Fruit fly (Drosophila melanogaster): ENCODE results near the gene CG42570.

The CG42570 gene

dm6 chr3L:15672800-15673199 lies 44.8 kb upstream of the CG42570 start (continued):
- TF ChIP-seq ERR (GFP tag; optimal IDR thresholded peaks at IDR 0.05) (no peak), CG30431 (GFP tag; optimal IDR thresholded peaks at IDR 0.05) (peak; percentile 25), klu (GFP tag; IDR thresholded peaks at IDR 0.05) (no peak), kni (GFP tag; optimal IDR thresholded peaks at IDR 0.05) (no peak), CG9609 (GFP tag; optimal IDR thresholded peaks at IDR 0.05) (no peak), ci (GFP tag; IDR thresholded peaks at IDR 0.05) (no peak), emc (GFP tag; optimal IDR thresholded peaks at IDR 0.05) (no peak), Doc2 (GFP tag; IDR thresholded peaks at IDR 0.05) (no peak), zf30C (GFP tag; optimal IDR thresholded peaks at IDR 0.05) (peak; percentile 19), dysf (GFP tag; IDR thresholded peaks at IDR 0.05) (no peak), CG14050 (GFP tag; IDR thresholded peaks at IDR 0.05) (no peak), caup (GFP tag; optimal IDR thresholded peaks at IDR 0.05; ENCODE audit: severe bottlenecking) (no peak), C15 (GFP tag; IDR thresholded peaks at IDR 0.05) (no peak), CHES-1-like (GFP tag; optimal IDR thresholded peaks at IDR 0.05) (no peak), CG8765 (GFP tag; IDR thresholded peaks at IDR 0.05) (no peak), Nf-YC (tag; optimal IDR thresholded peaks at IDR 0.05) (no peak), CG12391 (tag; optimal IDR thresholded peaks at IDR 0.05) (peak; percentile 54), CG4282 (GFP tag; optimal IDR thresholded peaks at IDR 0.05) (no peak), her (GFP tag; optimal IDR thresholded peaks at IDR 0.05) (no peak), Hr3 (GFP tag; optimal IDR thresholded peaks at IDR 0.05) (no peak), nerfin-1 (tag; optimal IDR thresholded peaks at IDR 0.05) (no peak), Fer2 (tag; optimal IDR thresholded peaks at IDR 0.05) (no peak), ATbp (GFP tag; optimal IDR thresholded peaks at IDR 0.05) (no peak), CG12104 (GFP tag; optimal IDR thresholded peaks at IDR 0.05) (peak; percentile 5), lab (GFP tag; optimal IDR thresholded peaks at IDR 0.05) (no peak), bigmax (GFP tag; optimal IDR thresholded peaks at IDR 0.05) (no peak), CG7372 (GFP tag; IDR thresholded peaks at IDR 0.05) (no peak), CG17829 (tag; optimal IDR thresholded peaks at IDR 0.05) (peak; percentile 61), sd (tag; optimal IDR thresholded peaks at IDR 0.05) (no peak), fd64A (GFP tag; optimal IDR thresholded peaks at IDR 0.05) (no peak), vfl (GFP tag; optimal IDR thresholded peaks at IDR 0.05) (no peak), ap (GFP tag; IDR thresholded peaks at IDR 0.05) (no peak), CG17802 (tag; optimal IDR thresholded peaks at IDR 0.05) (peak; percentile 12), Lhr (GFP tag; optimal IDR thresholded peaks at IDR 0.05) (no peak), H2.0 (GFP tag; IDR thresholded peaks at IDR 0.05) (no peak), trem (tag; optimal IDR thresholded peaks at IDR 0.05) (peak; percentile 37), Fer3 (tag; optimal IDR thresholded peaks at IDR 0.05) (no peak), Ravus (GFP tag; IDR thresholded peaks at IDR 0.05) (no peak), prd (optimal IDR thresholded peaks at IDR 0.05) (no peak), prd (GFP tag; IDR thresholded peaks at IDR 0.05) (peak; percentile 45; the same call in 2 of the 3 replicates), HLH54F (GFP tag; optimal IDR thresholded peaks at IDR 0.05) (no peak), CG10543 (GFP tag; optimal IDR thresholded peaks at IDR 0.05) (no peak), Gsc (GFP tag; IDR thresholded peaks at IDR 0.05) (no peak), CG6175 (GFP tag; IDR thresholded peaks at IDR 0.05) (no peak), CG3995 (GFP tag; optimal IDR thresholded peaks at IDR 0.05) (no peak), CG10979 (tag; optimal IDR thresholded peaks at IDR 0.05) (peak; percentile 69), NC2β (GFP tag; optimal IDR thresholded peaks at IDR 0.05) (no peak), disco-r (GFP tag; optimal IDR thresholded peaks at IDR 0.05) (no peak), CTCF (GFP tag; optimal IDR thresholded peaks at IDR 0.05) (no peak), TFAM (GFP tag; optimal IDR thresholded peaks at IDR 0.05) (no peak), PHDP (tag; optimal IDR thresholded peaks at IDR 0.05) (no peak), CG10267 (tag; optimal IDR thresholded peaks at IDR 0.05) (peak; percentile 57), so (GFP tag; IDR thresholded peaks at IDR 0.05) (no peak)
